Worm (Caenorhabditis elegans) whole organism, L4 larva: ENCODE data around the gene C16C8.9.

Experiments used
- F49E8.2 ChIP-seq: sonication (generic microtip); optimal IDR thresholded peaks from 2 replicates; lab custom pipeline; 2016; ENCODE audit warnings: missing compliant biosample characterization, mild to moderate bottlenecking, missing genetic modification characterization, borderline replicate concordance
- aha-1 ChIP-seq: fragments of 150-350 bp; peaks from one replicate; lab custom pipeline; 2014; ENCODE audit warnings: missing biosample characterization, missing genetic modification characterization
- ama-1 ChIP-seq: fragments of 150-350 bp; optimal IDR thresholded peaks from 2 replicates; lab custom pipeline; 2014; ENCODE audit warnings: inconsistent platforms, mixed read lengths
- ceh-28 ChIP-seq: fragments of 150-350 bp; optimal IDR thresholded peaks from 2 replicates; lab custom pipeline; 2014; ENCODE audit warnings: missing biosample characterization, missing genetic modification reagents, missing genetic modification characterization
- ceh-82 ChIP-seq: sonication (generic microtip); optimal IDR thresholded peaks from 2 replicates; lab custom pipeline; 2017; ENCODE audit warnings: missing biosample characterization, missing genetic modification characterization
- ces-1 ChIP-seq: fragments of 150-350 bp; sonication (generic microtip); optimal IDR thresholded peaks from 4 replicates; lab custom pipeline; 2014; ENCODE audit warnings: missing biosample characterization, missing genetic modification reagents, missing genetic modification characterization
- cey-2 ChIP-seq: sonication (generic microtip); optimal IDR thresholded peaks from 3 replicates; lab custom pipeline; 2017; ENCODE audit warnings: missing genetic modification characterization, mild to moderate bottlenecking, missing compliant biosample characterization, antibody characterized with exemption, borderline replicate concordance; ENCODE audit not compliant: insufficient read depth
- fos-1 ChIP-seq: fragments of 150-350 bp; optimal IDR thresholded peaks from 2 replicates; lab custom pipeline; 2014; ENCODE audit warnings: missing biosample characterization, missing genetic modification characterization
- lin-13 ChIP-seq: fragments of 150-350 bp; optimal IDR thresholded peaks from 2 replicates; lab custom pipeline; 2014; ENCODE audit warnings: missing biosample characterization, missing genetic modification reagents, missing genetic modification characterization
- mdl-1 ChIP-seq, 2 experiments: fragments of 150-350 bp in 1 of 2; sonication (generic microtip) in 1 of 2; optimal IDR thresholded peaks; 2 replicates each; lab custom pipeline; 2014 to 2017; ENCODE audit warnings: missing biosample characterization in 2 of 2, missing genetic modification characterization in 2 of 2
- nhr-11 ChIP-seq: fragments of 150-350 bp; optimal IDR thresholded peaks from 2 replicates; lab custom pipeline; 2014; ENCODE audit warnings: missing biosample characterization, missing genetic modification characterization
- nhr-42 ChIP-seq: fragments of 200-800 bp; sonication (Bioruptor generic); IDR thresholded peaks from 2 replicates; pipeline ENCODE4 v1.3.6; 2022; ENCODE audit warnings: missing genetic modification characterization, missing compliant biosample characterization
- unc-62 ChIP-seq, 3 experiments: fragments of 150-350 bp in 1 of 3; sonication (generic microtip); optimal IDR thresholded peaks in 2 of 3; peaks in 1 of 3; 1 replicate in 1 of 3; 2 replicates in 2 of 3; lab custom pipeline; 2014 to 2017; ENCODE audit warnings: missing biosample characterization in 3 of 3, missing genetic modification characterization in 3 of 3, missing genetic modification reagents in 3 of 3, missing genotype in 1 of 3
- ztf-11 ChIP-seq: fragments of 150-350 bp; optimal IDR thresholded peaks from 2 replicates; lab custom pipeline; 2014; ENCODE audit warnings: missing biosample characterization, missing genetic modification characterization

DNA sequence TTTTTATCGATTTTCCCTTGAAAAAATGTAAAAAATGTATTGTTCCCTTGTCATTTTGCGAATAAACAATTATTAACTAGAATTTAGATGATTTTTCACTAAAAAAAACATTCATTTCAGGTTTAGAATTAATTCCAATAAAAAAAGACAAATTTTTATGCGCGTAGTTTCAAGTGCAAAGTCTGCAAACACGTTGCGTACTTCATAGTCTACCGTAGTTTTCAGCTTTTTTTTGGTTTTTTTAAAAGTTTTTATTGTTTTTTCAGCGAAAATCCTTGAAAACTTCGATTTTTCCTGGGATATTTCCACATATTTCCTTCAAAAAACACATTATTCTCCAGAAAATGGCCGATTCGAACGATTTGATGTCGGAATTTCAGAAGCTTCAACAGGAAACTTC lies 9.5 kb downstream of the C16C8.9 start, which contains the start of gene C16C8.11:
- TF ChIP-seq ceh-82 (no peak), ama-1 (lab: Kevin White, UChicago) (no peak), fos-1 (tag; lab: Kevin White, UChicago) (no peak), cey-2 (tag; lab: Kevin White, UChicago) (no peak), nhr-42 (GFP tag; lab: Robert Waterston, UW) (no peak), ces-1 (GFP tag; lab: Kevin White, UChicago) (no peak), F49E8.2 (tag; lab: Kevin White, UChicago) (no peak), lin-13 (GFP tag; lab: Kevin White, UChicago) (no peak), unc-62 (GFP tag; optimal IDR thresholded peaks at IDR 0.05 in 1 of 2; lab: Kevin White, UChicago) (no peak), unc-62 (tag; optimal IDR thresholded peaks at IDR 0.05; lab: Kevin White, UChicago) (no peak), ceh-28 (tag; lab: Kevin White, UChicago) (no peak), nhr-11 (tag; lab: Kevin White, UChicago) (no peak), ztf-11 (tag; lab: Kevin White, UChicago) (no peak), aha-1 (tag; lab: Kevin White, UChicago) (no peak), mdl-1 (tag; optimal IDR thresholded peaks at IDR 0.05; lab: Kevin White, UChicago) (no peak)
